Worm (Caenorhabditis elegans): ENCODE results near the gene rhi-1.
A peak's percentile ranks its signal among the peaks of the same experiment; 100 is the strongest.

The rhi-1 gene

ce11 chrX:4553491-4553890, 45.2 kb downstream of the rhi-1 start:
- no peak for TF ChIP-seq elt-3 (tag; optimal IDR thresholded peaks at IDR 0.05)
- no peak for TF ChIP-seq mab-5 (tag; optimal IDR thresholded peaks at IDR 0.05)
- no peak for TF ChIP-seq lin-13 (tag; optimal IDR thresholded peaks at IDR 0.05)

ce11 chrX:4554385-4554784, 46.1 kb downstream of the rhi-1 start, which contains the start of gene ham-2:
ham-2 (plus strand) TSS chrX:4554685.
- TF ChIP-seq ceh-83 (GFP tag; optimal IDR thresholded peaks at IDR 0.05) = no peak
- no peak for TF ChIP-seq cnd-1 (tag; optimal IDR thresholded peaks at IDR 0.05)
- TF ChIP-seq zip-8 (tag; optimal IDR thresholded peaks at IDR 0.05) = no peak
- TF ChIP-seq ztf-11 (tag; optimal IDR thresholded peaks at IDR 0.05) = no peak
- TF ChIP-seq lin-32 (GFP tag; optimal IDR thresholded peaks at IDR 0.05) = no peak

- peak; percentile 15 for TF ChIP-seq sptf-1 (tag; optimal IDR thresholded peaks at IDR 0.05)
- no peak for TF ChIP-seq M03D4.4 (tag; optimal IDR thresholded peaks at IDR 0.05)
- TF ChIP-seq ham-2 (GFP tag; optimal IDR thresholded peaks at IDR 0.05) = peak; percentile 93
- no peak for TF ChIP-seq ceh-83 (GFP tag; optimal IDR thresholded peaks at IDR 0.05)
These were observed 47.7 kb downstream of the rhi-1 start for ce11 chrX:4556028-4556427.

All from whole organism, mixed stage, embryonic.